Fruit fly (Drosophila melanogaster) whole organism, prepupa: Measurements from ENCODE around the gene Ir7g.

Source experiments
- CG11762 ChIP-seq: fragments of 200-800 bp; sonication (Bioruptor generic); optimal IDR thresholded peaks from 3 replicates; lab custom pipeline; 2016; ENCODE audit warnings: missing biosample characterization, missing genetic modification characterization; ENCODE audit not compliant: insufficient read depth
- CG1621 ChIP-seq: fragments of 200-800 bp; sonication (Bioruptor generic); optimal IDR thresholded peaks from 3 replicates; lab custom pipeline; 2018; ENCODE audit warnings: missing biosample characterization, mild to moderate bottlenecking, missing genetic modification characterization
- CG32006 ChIP-seq: fragments of 200-800 bp; sonication (Bioruptor generic); optimal IDR thresholded peaks from 3 replicates; lab custom pipeline; 2017; ENCODE audit warnings: missing biosample characterization, mild to moderate bottlenecking, missing genetic modification characterization
- CG6792 ChIP-seq: fragments of 200-800 bp; sonication (Bioruptor generic); optimal IDR thresholded peaks from 3 replicates; lab custom pipeline; 2016; ENCODE audit warnings: missing biosample characterization, missing genetic modification characterization
- Lpt ChIP-seq: fragments of 200-800 bp; sonication (Bioruptor generic); optimal IDR thresholded peaks from 3 replicates; lab custom pipeline; 2016; ENCODE audit warnings: missing biosample characterization, missing genetic modification characterization
- Met ChIP-seq: fragments of 200-800 bp; sonication (Bioruptor generic); optimal IDR thresholded peaks from 3 replicates; lab custom pipeline; 2016; ENCODE audit warnings: missing biosample characterization, missing genetic modification characterization
- esn ChIP-seq: fragments of 200-800 bp; sonication (Bioruptor generic); optimal IDR thresholded peaks from 2 replicates; lab custom pipeline; 2016; ENCODE audit warnings: missing biosample characterization, mild to moderate bottlenecking, missing genetic modification characterization, moderate library complexity
- lz ChIP-seq: fragments of 200-800 bp; sonication (Bioruptor generic); optimal IDR thresholded peaks from 3 replicates; lab custom pipeline; 2016; ENCODE audit warnings: missing biosample characterization, missing genetic modification characterization

dm6 chrX:7881579-7881978 lies 2.9 kb upstream of the Ir7g start, which contains the start of gene Ir7e:
- no peak for TF ChIP-seq esn (GFP tag; lab: Kevin White, UChicago)
- TF ChIP-seq CG32006 = no peak
- no peak for TF ChIP-seq CG11762
- TF ChIP-seq CG6792 (GFP tag; lab: Kevin White, UChicago) = no peak
- TF ChIP-seq CG1621 = no peak
- no peak for TF ChIP-seq lz (GFP tag; lab: Kevin White, UChicago)
- TF ChIP-seq Lpt (GFP tag; lab: Kevin White, UChicago) = no peak
- no peak for TF ChIP-seq Met (GFP tag; lab: Kevin White, UChicago)
